Fruit fly (Drosophila melanogaster) whole organism, embryonic: Measurements from ENCODE around the gene CG42833.

Experiments
- Bgb ChIP-seq: fragments of 200-800 bp; sonication (Bioruptor generic); IDR thresholded peaks from 2 replicates; pipeline ENCODE4 v1.3.6; 2022; ENCODE audit warnings: missing biosample characterization, missing genetic modification characterization; ENCODE audit not compliant: partially characterized antibody
- CG10267 ChIP-seq: fragments of 200-800 bp; sonication (Bioruptor generic); optimal IDR thresholded peaks from 2 replicates; lab custom pipeline; 2018; ENCODE audit warnings: missing biosample characterization, mild to moderate bottlenecking, missing genetic modification characterization, moderate library complexity
- CG12236 ChIP-seq: fragments of 200-800 bp; sonication (Bioruptor generic); optimal IDR thresholded peaks from 2 replicates; lab custom pipeline; 2016; ENCODE audit warnings: missing biosample characterization, missing genetic modification characterization
- CG13424 ChIP-seq: fragments of 200-800 bp; sonication (Bioruptor generic); optimal IDR thresholded peaks from 2 replicates; lab custom pipeline; 2019; ENCODE audit warnings: missing biosample characterization, mild to moderate bottlenecking, missing genetic modification characterization, moderate library complexity
- CG17186 ChIP-seq: fragments of 200-800 bp; sonication (Bioruptor generic); optimal IDR thresholded peaks from 3 replicates; lab custom pipeline; 2017; ENCODE audit warnings: missing biosample characterization, missing genetic modification reagents, missing genetic modification characterization
- CG17385 ChIP-seq: fragments of 200-800 bp; sonication (Bioruptor generic); optimal IDR thresholded peaks from 3 replicates; lab custom pipeline; 2018; ENCODE audit warnings: missing biosample characterization, mild to moderate bottlenecking, missing genetic modification characterization
- CG18476 ChIP-seq: fragments of 200-800 bp; sonication (Bioruptor generic); optimal IDR thresholded peaks from 2 replicates; lab custom pipeline; 2016; ENCODE audit warnings: missing biosample characterization, mild to moderate bottlenecking, missing genetic modification characterization
- CG2875 ChIP-seq: fragments of 200-800 bp; sonication (Bioruptor generic); optimal IDR thresholded peaks from 2 replicates; lab custom pipeline; 2017; ENCODE audit warnings: missing biosample characterization, mild to moderate bottlenecking, missing genetic modification characterization, missing genetic modification reagents
- CG30020 ChIP-seq: fragments of 200-800 bp; optimal IDR thresholded peaks from 2 replicates; lab custom pipeline; 2019; ENCODE audit warnings: missing biosample characterization, mild to moderate bottlenecking, missing genetic modification characterization, moderate library complexity
- CG3065 ChIP-seq: fragments of 200-800 bp; sonication (Bioruptor generic); optimal IDR thresholded peaks from 2 replicates; lab custom pipeline; 2016; ENCODE audit warnings: missing biosample characterization, missing genetic modification characterization
- CG31224 ChIP-seq: fragments of 200-800 bp; sonication (Bioruptor generic); IDR thresholded peaks from 2 replicates; pipeline ENCODE4 v1.3.6; 2022; ENCODE audit warnings: missing biosample characterization, missing genetic modification characterization
- CG3838 ChIP-seq: fragments of 200-800 bp; sonication (Bioruptor generic); optimal IDR thresholded peaks from 3 replicates; lab custom pipeline; 2016; ENCODE audit warnings: missing biosample characterization, missing genetic modification characterization
- CG4424 ChIP-seq: fragments of 200-800 bp; sonication (Bioruptor generic); optimal IDR thresholded peaks from 3 replicates; lab custom pipeline; 2016; ENCODE audit warnings: missing biosample characterization, missing genetic modification characterization
- CG7271 ChIP-seq: fragments of 200-800 bp; sonication (Bioruptor generic); optimal IDR thresholded peaks from 2 replicates; lab custom pipeline; 2018; ENCODE audit warnings: missing biosample characterization, mild to moderate bottlenecking, missing genetic modification characterization, moderate library complexity
- CG7786 ChIP-seq: fragments of 200-800 bp; sonication (Bioruptor generic); optimal IDR thresholded peaks from 2 replicates; lab custom pipeline; 2016; ENCODE audit warnings: missing biosample characterization, missing genetic modification characterization
- CG8478 ChIP-seq: fragments of >200 bp; optimal IDR thresholded peaks from 2 replicates; lab custom pipeline; 2018
- CG8765 ChIP-seq: fragments of 200-800 bp; sonication (Bioruptor generic); IDR thresholded peaks from 2 replicates; pipeline ENCODE4 v1.3.6; 2022; ENCODE audit warnings: missing biosample characterization, missing genetic modification characterization
- CG9215 ChIP-seq: fragments of 200-800 bp; sonication (Bioruptor generic); IDR thresholded peaks from 2 replicates; pipeline ENCODE4 v1.3.6; 2022; ENCODE audit warnings: missing biosample characterization, missing genetic modification characterization
- CG9932 ChIP-seq: fragments of 200-800 bp; sonication (Bioruptor generic); IDR thresholded peaks from 2 replicates; pipeline ENCODE4 v1.3.6; 2022; ENCODE audit warnings: missing biosample characterization, missing genetic modification characterization
- CrebB ChIP-seq: fragments of 200-800 bp; sonication (Bioruptor generic); optimal IDR thresholded peaks from 3 replicates; lab custom pipeline; 2018; ENCODE audit warnings: missing biosample characterization, mild to moderate bottlenecking, missing genetic modification characterization
- Dip3 ChIP-seq: fragments of 200-800 bp; sonication (Bioruptor generic); optimal IDR thresholded peaks from 3 replicates; lab custom pipeline; 2016; ENCODE audit warnings: missing biosample characterization, missing genetic modification characterization
- Drgx ChIP-seq: fragments of 200-800 bp; sonication (Bioruptor generic); IDR thresholded peaks from 2 replicates; pipeline ENCODE4 v1.3.6; 2022; ENCODE audit warnings: missing biosample characterization, missing genetic modification characterization
- GATAe ChIP-seq: fragments of 200-800 bp; sonication (Bioruptor generic); conservative IDR thresholded peaks from 2 replicates; pipeline ENCODE4 v1.3.6; 2022; ENCODE audit warnings: missing biosample characterization, missing genetic modification characterization
- H2.0 ChIP-seq: fragments of 200-800 bp; sonication (Bioruptor generic); IDR thresholded peaks from 2 replicates; pipeline ENCODE4 v1.3.6; 2022; ENCODE audit warnings: missing biosample characterization, missing genetic modification characterization
- MESR4 ChIP-seq: fragments of 200-800 bp; sonication (Bioruptor generic); optimal IDR thresholded peaks from 2 replicates; lab custom pipeline; 2018; ENCODE audit warnings: missing biosample characterization, mild to moderate bottlenecking, missing genetic modification characterization, moderate library complexity
- Mad ChIP-seq: fragments of 200-800 bp; sonication (Bioruptor generic); optimal IDR thresholded peaks from 2 replicates; lab custom pipeline; 2016; ENCODE audit warnings: missing biosample characterization, missing genetic modification characterization
- Opbp ChIP-seq: fragments of 200-800 bp; sonication (Bioruptor generic); IDR thresholded peaks from 3 replicates; pipeline ENCODE4 v1.3.6; 2022; ENCODE audit warnings: missing biosample characterization, missing genetic modification characterization; ENCODE audit not compliant: partially characterized antibody
- Poxn ChIP-seq: fragments of 200-800 bp; sonication (Bioruptor generic); IDR thresholded peaks from 2 replicates; pipeline ENCODE4 v1.3.6; 2022; ENCODE audit warnings: missing biosample characterization, missing genetic modification characterization
- Scr ChIP-seq: fragments of 200-800 bp; sonication (Bioruptor generic); IDR thresholded peaks from 2 replicates; pipeline ENCODE4 v1.3.6; 2022; ENCODE audit warnings: missing biosample characterization, missing genetic modification characterization; ENCODE audit not compliant: partially characterized antibody
- Sry-δ ChIP-seq: fragments of 200-800 bp; sonication (Bioruptor generic); optimal IDR thresholded peaks from 2 replicates; lab custom pipeline; 2016; ENCODE audit warnings: missing biosample characterization, missing genetic modification characterization
- Taf1 ChIP-seq: fragments of 200-800 bp; sonication (Bioruptor generic); IDR thresholded peaks from 2 replicates; pipeline ENCODE4 v1.3.6; 2022; ENCODE audit warnings: missing biosample characterization, missing genetic modification characterization
- ara ChIP-seq: fragments of 200-800 bp; sonication (Bioruptor generic); IDR thresholded peaks from 2 replicates; pipeline ENCODE4 v1.3.6; 2022; ENCODE audit warnings: missing biosample characterization, missing genetic modification characterization
- ash1 ChIP-seq: fragments of 200-800 bp; sonication (Bioruptor generic); optimal IDR thresholded peaks from 2 replicates; lab custom pipeline; 2018; ENCODE audit warnings: missing biosample characterization, mild to moderate bottlenecking, missing genetic modification characterization
- cad ChIP-seq: fragments of >200 bp; optimal IDR thresholded peaks from 2 replicates; lab custom pipeline; 2017; ENCODE audit warnings: missing biosample characterization, missing genetic modification characterization
- chm ChIP-seq: fragments of 200-800 bp; sonication (Bioruptor generic); IDR thresholded peaks from 2 replicates; pipeline ENCODE4 v1.3.6; 2022; ENCODE audit warnings: missing biosample characterization, missing genetic modification characterization
- ci ChIP-seq: fragments of 200-800 bp; sonication (Bioruptor generic); IDR thresholded peaks from 3 replicates; pipeline ENCODE4 v1.3.6; 2022; ENCODE audit warnings: missing biosample characterization, missing genetic modification characterization
- crp ChIP-seq, 2 experiments: fragments of 200-800 bp; sonication (Bioruptor generic); optimal IDR thresholded peaks; 2 replicates in 1 of 2; 3 replicates in 1 of 2; lab custom pipeline; 2017; ENCODE audit warnings: missing biosample characterization in 2 of 2, missing genetic modification characterization in 2 of 2, mild to moderate bottlenecking in 1 of 2, moderate library complexity in 1 of 2
- cwo ChIP-seq: fragments of 200-800 bp; sonication (Bioruptor generic); optimal IDR thresholded peaks from 3 replicates; lab custom pipeline; 2017; ENCODE audit warnings: missing biosample characterization, missing genetic modification characterization, mild to moderate bottlenecking, moderate library complexity, missing genetic modification reagents
- en ChIP-seq: fragments of 200-800 bp; sonication (Bioruptor generic); optimal IDR thresholded peaks from 2 replicates; lab custom pipeline; 2016; ENCODE audit warnings: missing biosample characterization, missing genetic modification characterization
- grn ChIP-seq: fragments of 200-800 bp; sonication (Bioruptor generic); optimal IDR thresholded peaks from 3 replicates; lab custom pipeline; 2017; ENCODE audit warnings: missing biosample characterization, missing genetic modification characterization
- gsb ChIP-seq: fragments of 200-800 bp; sonication (Bioruptor generic); IDR thresholded peaks from 2 replicates; pipeline ENCODE4 v1.3.6; 2022; ENCODE audit warnings: missing biosample characterization, missing genetic modification characterization
- gt ChIP-seq: fragments of 200-800 bp; sonication (Bioruptor generic); IDR thresholded peaks from 2 replicates; pipeline ENCODE4 v1.3.6; 2022; ENCODE audit warnings: missing biosample characterization, missing genetic modification characterization
- jing ChIP-seq: fragments of 200-800 bp; sonication (Bioruptor generic); optimal IDR thresholded peaks from 2 replicates; lab custom pipeline; 2018; ENCODE audit warnings: missing biosample characterization, mild to moderate bottlenecking, missing genetic modification characterization
- kah ChIP-seq: fragments of 200-800 bp; sonication (Bioruptor generic); optimal IDR thresholded peaks from 2 replicates; lab custom pipeline; 2018; ENCODE audit warnings: missing biosample characterization, mild to moderate bottlenecking, missing genetic modification characterization
- luna ChIP-seq: fragments of 200-800 bp; sonication (Bioruptor generic); optimal IDR thresholded peaks from 2 replicates; lab custom pipeline; 2016; ENCODE audit warnings: missing biosample characterization, missing genetic modification characterization
- otp ChIP-seq: fragments of 200-800 bp; sonication (Bioruptor generic); IDR thresholded peaks from 3 replicates; pipeline ENCODE4, ENCODE4 v1.3.6; 2022; ENCODE audit warnings: missing biosample characterization, missing genetic modification characterization
- pros ChIP-seq: fragments of 200-800 bp; sonication (Bioruptor generic); optimal IDR thresholded peaks from 3 replicates; lab custom pipeline; 2019; ENCODE audit warnings: missing biosample characterization, mild to moderate bottlenecking, missing genetic modification characterization, moderate library complexity
- sc ChIP-seq, 3 experiments: fragments of >200 bp in 2 of 3; fragments of 200-800 bp in 1 of 3; sonication (Bioruptor generic) in 1 of 3; optimal IDR thresholded peaks; 2 replicates in 2 of 3; 3 replicates in 1 of 3; lab custom pipeline; 2017; ENCODE audit warnings: mild to moderate bottlenecking in 1 of 3, missing biosample characterization in 1 of 3, missing genetic modification characterization in 1 of 3, missing genetic modification reagents in 1 of 3
- sna ChIP-seq: fragments of 200-800 bp; sonication (Bioruptor generic); IDR thresholded peaks from 2 replicates; pipeline ENCODE4 v1.3.6; 2022; ENCODE audit warnings: missing biosample characterization, missing genetic modification characterization; ENCODE audit not compliant: partially characterized antibody
- vfl ChIP-seq: fragments of 200-800 bp; sonication (Bioruptor generic); optimal IDR thresholded peaks from 2 replicates; lab custom pipeline; 2016; ENCODE audit warnings: missing biosample characterization, missing genetic modification characterization

CG42833 gene

DNA sequence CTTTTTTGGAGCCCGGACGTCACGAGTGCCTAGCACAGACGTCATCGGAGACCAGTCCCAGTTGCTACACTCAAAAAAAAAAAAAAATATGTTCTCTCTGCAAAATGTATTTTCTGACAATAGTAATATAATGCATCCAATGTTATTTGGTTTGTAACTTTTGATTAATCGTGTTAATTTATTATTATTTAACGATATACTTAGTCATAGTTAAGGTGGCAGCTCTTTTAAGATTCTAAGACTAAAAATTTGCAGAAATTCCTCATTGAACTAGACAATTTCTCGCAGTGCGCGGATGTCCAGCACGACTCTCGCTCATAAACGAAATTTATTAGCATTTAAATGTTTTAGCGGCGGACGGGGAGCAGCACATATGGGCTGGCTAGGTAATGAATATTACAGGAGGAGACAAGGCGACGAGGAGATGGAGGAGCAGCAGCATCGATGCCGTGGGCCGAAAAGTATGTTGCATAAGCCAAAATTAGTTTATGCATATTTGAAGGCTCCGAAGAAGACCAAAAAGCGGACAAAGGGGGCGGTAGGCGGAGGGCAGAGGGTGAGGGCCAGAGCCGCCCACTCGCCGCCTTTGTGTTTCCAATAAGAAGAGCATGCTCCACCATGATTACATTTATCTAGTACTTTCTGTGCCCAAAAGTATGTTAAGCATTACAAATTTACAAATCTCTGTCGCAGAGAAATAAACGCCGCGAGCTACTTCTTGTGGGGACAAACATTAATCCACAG lies 16.4 kb upstream of the CG42833 start (continued):
- no peak for TF ChIP-seq CG7271
- TF ChIP-seq sc (optimal IDR thresholded peaks at IDR 0.05; lab: Kevin White, UChicago), result no peak
- TF ChIP-seq sc (GFP tag; optimal IDR thresholded peaks at IDR 0.05; lab: Kevin White, UChicago), result peak; percentile 40
- TF ChIP-seq ara (GFP tag; lab: Robert Waterston, UW), result no peak
- no peak for TF ChIP-seq Taf1 (GFP tag; lab: Robert Waterston, UW)
- TF ChIP-seq GATAe, result no peak
- peak; percentile 30 for TF ChIP-seq CG7786 (GFP tag; lab: Kevin White, UChicago)
- TF ChIP-seq cwo, result peak; percentile 59
- no peak for TF ChIP-seq Scr (GFP tag; lab: Robert Waterston, UW)
- TF ChIP-seq crp (GFP tag; optimal IDR thresholded peaks at IDR 0.05; lab: Kevin White, UChicago), result no peak
- TF ChIP-seq CG3065 (GFP tag; lab: Kevin White, UChicago), result no peak
- no peak for TF ChIP-seq grn
- TF ChIP-seq CG17385 (GFP tag; lab: Kevin White, UChicago), result peak; percentile 48
- TF ChIP-seq jing (GFP tag; lab: Kevin White, UChicago), result no peak
- TF ChIP-seq ash1 (GFP tag; lab: Kevin White, UChicago), result no peak
- no peak for TF ChIP-seq CG12236 (GFP tag; lab: Kevin White, UChicago)
- no peak for TF ChIP-seq gt (GFP tag; lab: Robert Waterston, UW)
- no peak for TF ChIP-seq Bgb (GFP tag; lab: Robert Waterston, UW)
- TF ChIP-seq Sry-δ (GFP tag; lab: Kevin White, UChicago), result peak; percentile 7
- no peak for TF ChIP-seq CG30020 (tag; lab: Kevin White, UChicago)
- TF ChIP-seq CrebB, result no peak
- TF ChIP-seq vfl (GFP tag; lab: Kevin White, UChicago), result no peak
- no peak for TF ChIP-seq cad
- TF ChIP-seq Mad (GFP tag; lab: Kevin White, UChicago), result no peak
- no peak for TF ChIP-seq en (GFP tag; lab: Kevin White, UChicago)
- TF ChIP-seq CG4424, result peak; percentile 60
- peak; percentile 32 for TF ChIP-seq CG18476 (GFP tag; lab: Kevin White, UChicago)
- TF ChIP-seq Opbp (GFP tag; lab: Robert Waterston, UW), result no peak
- peak; percentile 56 for TF ChIP-seq Drgx (GFP tag; lab: Robert Waterston, UW)
- TF ChIP-seq MESR4 (GFP tag; lab: Kevin White, UChicago), result no peak
- TF ChIP-seq CG8478 (lab: Kevin White, UChicago), result no peak
- no peak for TF ChIP-seq ci (GFP tag; lab: Robert Waterston, UW)
- TF ChIP-seq CG3838 (GFP tag; lab: Kevin White, UChicago), result no peak
- 0 out of 2 replicates have a peak, but pooled peaks have one; percentile 48 for TF ChIP-seq CG9215 (GFP tag; lab: Robert Waterston, UW)
- TF ChIP-seq H2.0 (GFP tag; lab: Robert Waterston, UW), result peak; percentile 35; the same call in 1 of the 2 replicates
- TF ChIP-seq gsb, result no peak
- TF ChIP-seq kah, result no peak
- no peak for TF ChIP-seq CG17186
- 0 out of 2 replicates have a peak, but pooled peaks have one; percentile 5 for TF ChIP-seq CG31224 (GFP tag; lab: Robert Waterston, UW)
- no peak for TF ChIP-seq otp (GFP tag; lab: Robert Waterston, UW)
- no peak for TF ChIP-seq Poxn (GFP tag; lab: Robert Waterston, UW)
- TF ChIP-seq CG9932 (GFP tag; lab: Robert Waterston, UW), result peak; percentile 56; the same call in 1 of the 2 replicates
- TF ChIP-seq CG10267 (tag; lab: Kevin White, UChicago), result peak; percentile 36
- no peak for TF ChIP-seq sna (GFP tag; lab: Robert Waterston, UW)
- no peak for TF ChIP-seq luna (GFP tag; lab: Kevin White, UChicago)
- peak; percentile 60 for TF ChIP-seq CG13424
- peak; percentile 12 for TF ChIP-seq Dip3 (GFP tag; lab: Kevin White, UChicago)
- no peak for TF ChIP-seq chm (GFP tag; lab: Robert Waterston, UW)
- TF ChIP-seq pros (GFP tag; lab: Kevin White, UChicago), result no peak
- TF ChIP-seq CG2875, result peak; percentile 25
- TF ChIP-seq CG8765, result no peak
